Fruit fly (Drosophila melanogaster): ENCODE data around the gene dop.
A peak's percentile ranks its signal among the peaks of the same experiment; 100 is the strongest.

The dop gene

DNA sequence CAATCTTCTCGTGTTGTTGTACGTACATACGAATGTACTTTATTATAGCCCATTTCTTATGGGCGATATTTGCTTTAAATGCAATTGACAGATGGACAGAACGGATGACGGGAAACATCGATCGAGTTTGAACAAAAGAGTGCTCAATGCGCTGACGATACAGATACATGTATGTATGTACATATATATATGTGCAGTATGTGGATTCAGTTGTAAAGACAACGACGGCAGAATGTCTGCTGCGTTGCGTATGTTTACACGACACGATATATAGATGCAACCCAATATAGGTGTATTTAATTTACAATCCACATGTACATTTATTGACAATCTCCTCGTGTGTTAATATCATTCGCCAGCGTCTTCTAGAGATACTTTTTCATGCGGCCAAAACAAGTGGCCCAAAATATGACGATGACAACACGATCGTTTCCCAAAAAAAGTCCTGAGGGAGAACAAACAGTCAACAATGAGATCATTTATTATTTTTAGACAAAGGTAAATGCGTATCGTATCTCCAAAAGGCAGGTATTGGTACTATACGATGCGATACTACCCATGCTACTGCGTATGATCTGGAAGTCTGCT lies 35.1 kb upstream of the dop start (continued):
- TF ChIP-seq CG11696 (GFP tag; IDR thresholded peaks at IDR 0.05) (no peak), CG17568 (GFP tag; optimal IDR thresholded peaks at IDR 0.05) (peak; percentile 19), CG4328 (GFP tag; optimal IDR thresholded peaks at IDR 0.05) (peak; percentile 29), CG6813 (GFP tag; optimal IDR thresholded peaks at IDR 0.05) (peak; percentile 31), Trl (optimal IDR thresholded peaks at IDR 0.05) (no peak), Trl (GFP tag; optimal IDR thresholded peaks at IDR 0.05) (no peak), kni (GFP tag; optimal IDR thresholded peaks at IDR 0.05) (peak; percentile 76), Sry-β (GFP tag; optimal IDR thresholded peaks at IDR 0.05) (peak; percentile 3), cg (GFP tag; optimal IDR thresholded peaks at IDR 0.05) (peak; percentile 19), CG17359 (tag; optimal IDR thresholded peaks at IDR 0.05) (peak; percentile 31), CG33557 (GFP tag; optimal IDR thresholded peaks at IDR 0.05) (peak; percentile 57), abd-A (tag; optimal IDR thresholded peaks at IDR 0.05) (no peak), nom (GFP tag; optimal IDR thresholded peaks at IDR 0.05) (peak; percentile 32), CG3163 (GFP tag; optimal IDR thresholded peaks at IDR 0.05) (no peak), CG14710 (tag; optimal IDR thresholded peaks at IDR 0.05) (peak; percentile 28), zf30C (GFP tag; optimal IDR thresholded peaks at IDR 0.05) (no peak), wek (GFP tag; optimal IDR thresholded peaks at IDR 0.05) (peak; percentile 43), bsh (GFP tag; optimal IDR thresholded peaks at IDR 0.05) (peak in 1 of 2 experiments; percentile 34), Asciz (GFP tag; optimal IDR thresholded peaks at IDR 0.05) (peak; percentile 43), CG8924 (tag; optimal IDR thresholded peaks at IDR 0.05) (peak; percentile 3), CG8281 (tag; optimal IDR thresholded peaks at IDR 0.05) (peak; percentile 54), HLH3B (GFP tag; IDR thresholded peaks at IDR 0.05) (no peak), CG9215 (GFP tag; IDR thresholded peaks at IDR 0.05) (no peak), sens (GFP tag) (peak; percentile 75), CG4360 (GFP tag; IDR thresholded peaks at IDR 0.05) (peak; percentile 37; the same call in 1 of the 2 replicates), MTF-1 (GFP tag; optimal IDR thresholded peaks at IDR 0.05; ENCODE audit: borderline replicate concordance) (peak; percentile 32), CG2678 (tag; optimal IDR thresholded peaks at IDR 0.05) (peak; percentile 37), Med (GFP tag) (peak; percentile 36), D (optimal IDR thresholded peaks at IDR 0.05) (no peak), D (GFP tag; optimal IDR thresholded peaks at IDR 0.05) (peak; percentile 17), CG3407 (GFP tag; optimal IDR thresholded peaks at IDR 0.05) (peak; percentile 23), CG11723 (GFP tag; optimal IDR thresholded peaks at IDR 0.05) (peak; percentile 39), CG5180 (GFP tag; optimal IDR thresholded peaks at IDR 0.05) (peak; percentile 33), CG11085 (GFP tag; IDR thresholded peaks at IDR 0.05) (no peak), CG12299 (tag; optimal IDR thresholded peaks at IDR 0.05) (peak; percentile 35), danr (GFP tag; IDR thresholded peaks at IDR 0.05) (no peak), CG8290 (GFP tag; optimal IDR thresholded peaks at IDR 0.05) (no peak), CG8290 (tag; optimal IDR thresholded peaks at IDR 0.05) (peak; percentile 34 to 49), CG1603 (tag; optimal IDR thresholded peaks at IDR 0.05) (peak; percentile 28), Sox100B (GFP tag; optimal IDR thresholded peaks at IDR 0.05) (peak; percentile 29)

Measured in whole organism, embryonic.